Fruit fly (Drosophila melanogaster): ENCODE results near the gene Mst27D.

The Mst27D gene

dm6 chr2L:7009807-7010470 is 50.7 kb downstream of the Mst27D start, which contains the start of gene uif:
TSS of gene uif (minus strand) at chr2L:7010359.
- no peak for TF ChIP-seq CG17801 (GFP tag; optimal IDR thresholded peaks at IDR 0.05; ENCODE audit: partially characterized antibody)
